Fruit fly (Drosophila melanogaster): ENCODE measurements around the gene dpr4.

The dpr4 gene

dm6 chr3R:11557492-11557965 lies 14.8 kb upstream of the dpr4 start, which contains the start of gene CG10898:
Gene CG10898 (plus strand): TSS chr3R:11557776.
- peak; percentile 69 for TF ChIP-seq CG17801 (GFP tag; optimal IDR thresholded peaks at IDR 0.05; ENCODE audit: partially characterized antibody)

- TF ChIP-seq CG17801 (GFP tag; optimal IDR thresholded peaks at IDR 0.05; ENCODE audit: partially characterized antibody) = no peak
Observed at dm6 chr3R:11554982-11555381, 12.2 kb upstream of the dpr4 start.

- no peak for TF ChIP-seq CG17801 (GFP tag; optimal IDR thresholded peaks at IDR 0.05; ENCODE audit: partially characterized antibody)
Observed at dm6 chr3R:11553845-11554244, 11.1 kb upstream of the dpr4 start, which contains the start of gene CG14708. Gene CG14708 (plus strand): TSS chr3R:11554145.

dm6 chr3R:11551071-11551470 lies 8.3 kb upstream of the dpr4 start:
- no peak for TF ChIP-seq CG17801 (GFP tag; optimal IDR thresholded peaks at IDR 0.05; ENCODE audit: partially characterized antibody)

dm6 chr3R:11544150-11544549 lies 1.4 kb upstream of the dpr4 start:
- no peak for TF ChIP-seq CG17801 (GFP tag; optimal IDR thresholded peaks at IDR 0.05; ENCODE audit: partially characterized antibody)

- TF ChIP-seq CG17801 (GFP tag; optimal IDR thresholded peaks at IDR 0.05; ENCODE audit: partially characterized antibody) = no peak
Observed at dm6 chr3R:11531893-11532292, 10.9 kb downstream of the dpr4 start.

dm6 chr3R:11499715-11500235 lies 43.0 kb downstream of the dpr4 start, which contains the start of gene dpr5:
Gene dpr5 (plus strand): TSS chr3R:11499984.
- TF ChIP-seq CG17801 (GFP tag; optimal IDR thresholded peaks at IDR 0.05; ENCODE audit: partially characterized antibody) = no peak

dm6 chr3R:11490269-11490668 lies 52.5 kb downstream of the dpr4 start:
- TF ChIP-seq CG17801 (GFP tag; optimal IDR thresholded peaks at IDR 0.05; ENCODE audit: partially characterized antibody) = no peak

Measured in ovary, adult (tissue).